Worm (Caenorhabditis elegans): Measurements from ENCODE around the gene clec-33.

The clec-33 gene

ce11 chrV:16827485-16827884 lies 42.2 kb downstream of the clec-33 start, which contains the start of gene srh-216 (continued):
- TF ChIP-seq nhr-237 (tag; optimal IDR thresholded peaks at IDR 0.05) (no peak), elt-2 (tag; optimal IDR thresholded peaks at IDR 0.05) (no peak)

- peak; percentile 22 for TF ChIP-seq lin-14 (GFP tag; optimal IDR thresholded peaks at IDR 0.05)
- no peak for TF ChIP-seq fkh-8 (tag; optimal IDR thresholded peaks at IDR 0.05)
Observed at ce11 chrV:16821270-16821737, 48.3 kb downstream of the clec-33 start, which contains the start of gene T20B3.14. Gene T20B3.14 (minus strand): TSS chrV:16821320.
